Worm (Caenorhabditis elegans) whole organism, L4 larva: ENCODE data around the gene ZC116.1.

Source experiments
- F10B5.3 ChIP-seq: sonication (generic microtip); optimal IDR thresholded peaks from 2 replicates; lab custom pipeline; 2016; ENCODE audit warnings: mild to moderate bottlenecking, missing genetic modification characterization, missing compliant biosample characterization
- F26F4.8 ChIP-seq: fragments of 200-800 bp; sonication (Bioruptor generic); conservative IDR thresholded peaks from 2 replicates; pipeline ENCODE4 v1.3.6; 2022; ENCODE audit warnings: missing genetic modification characterization, missing compliant biosample characterization
- F49E8.2 ChIP-seq: sonication (generic microtip); optimal IDR thresholded peaks from 2 replicates; lab custom pipeline; 2016; ENCODE audit warnings: missing compliant biosample characterization, mild to moderate bottlenecking, missing genetic modification characterization, borderline replicate concordance
- Y48G9A.11 ChIP-seq: fragments of 200-800 bp; sonication (Bioruptor generic); IDR thresholded peaks from 2 replicates; pipeline ENCODE4 v1.3.6; 2022; ENCODE audit warnings: missing genetic modification reagents, missing genetic modification characterization, missing compliant biosample characterization
- Y5F2A.4 ChIP-seq: fragments of 200-800 bp; sonication (Bioruptor generic); optimal IDR thresholded peaks from 2 replicates; lab custom pipeline; 2018; ENCODE audit warnings: mild to moderate bottlenecking, missing genetic modification characterization, missing compliant biosample characterization
- ZK337.2 ChIP-seq: fragments of 200-800 bp; sonication (Bioruptor generic); IDR thresholded peaks from 2 replicates; pipeline ENCODE4 v1.3.6; 2022; ENCODE audit warnings: missing genetic modification reagents, missing genetic modification characterization, missing compliant biosample characterization
- ZK546.5 ChIP-seq, 2 experiments: sonication (generic microtip); optimal IDR thresholded peaks; 2 replicates each; lab custom pipeline; 2017; ENCODE audit warnings: missing biosample characterization in 2 of 2, missing genetic modification characterization in 2 of 2
- ama-1 ChIP-seq: fragments of 150-350 bp; optimal IDR thresholded peaks from 2 replicates; lab custom pipeline; 2014; ENCODE audit warnings: inconsistent platforms, mixed read lengths
- ceh-44 ChIP-seq: fragments of 200-800 bp; sonication (Bioruptor generic); IDR thresholded peaks from 2 replicates; pipeline ENCODE4 v1.3.6; 2022; ENCODE audit warnings: missing genetic modification reagents, missing genetic modification characterization, missing compliant biosample characterization
- ceh-82 ChIP-seq: sonication (generic microtip); optimal IDR thresholded peaks from 2 replicates; lab custom pipeline; 2017; ENCODE audit warnings: missing biosample characterization, missing genetic modification characterization
- ces-1 ChIP-seq: fragments of 150-350 bp; sonication (generic microtip); optimal IDR thresholded peaks from 4 replicates; lab custom pipeline; 2014; ENCODE audit warnings: missing biosample characterization, missing genetic modification reagents, missing genetic modification characterization
- cey-2 ChIP-seq: sonication (generic microtip); optimal IDR thresholded peaks from 3 replicates; lab custom pipeline; 2017; ENCODE audit warnings: missing genetic modification characterization, mild to moderate bottlenecking, missing compliant biosample characterization, antibody characterized with exemption, borderline replicate concordance; ENCODE audit not compliant: insufficient read depth
- ctbp-1 ChIP-seq: fragments of 200-800 bp; sonication (Bioruptor generic); IDR thresholded peaks from 2 replicates; pipeline ENCODE4 v1.3.6; 2022; ENCODE audit warnings: missing genetic modification reagents, missing genetic modification characterization, missing compliant biosample characterization
- daf-16 ChIP-seq, 3 experiments: sonication (generic microtip); optimal IDR thresholded peaks; 2 replicates each; lab custom pipeline; 2016 to 2017; ENCODE audit warnings: missing genetic modification characterization in 3 of 3, missing genetic modification reagents in 3 of 3, mild to moderate bottlenecking in 2 of 3, missing compliant biosample characterization in 2 of 3, missing biosample characterization in 1 of 3, moderate library complexity in 1 of 3
- daf-19 ChIP-seq: fragments of 200-800 bp; sonication (Bioruptor generic); conservative IDR thresholded peaks from 2 replicates; pipeline ENCODE4 v1.3.6; 2022; ENCODE audit warnings: missing genetic modification characterization, missing compliant biosample characterization
- dmd-8 ChIP-seq: fragments of 200-800 bp; sonication (Bioruptor generic); IDR thresholded peaks from 2 replicates; pipeline ENCODE4 v1.3.6; 2022; ENCODE audit warnings: missing genetic modification characterization, missing compliant biosample characterization
- dmd-9 ChIP-seq: fragments of 200-800 bp; sonication (Bioruptor generic); IDR thresholded peaks from 2 replicates; pipeline ENCODE4 v1.3.6; 2022; ENCODE audit warnings: missing genetic modification reagents, missing genetic modification characterization, missing compliant biosample characterization
- dve-1 ChIP-seq: sonication (generic microtip); optimal IDR thresholded peaks from 2 replicates; lab custom pipeline; 2017; ENCODE audit warnings: antibody characterized with exemption, mild to moderate bottlenecking, missing genetic modification characterization, missing compliant biosample characterization; ENCODE audit not compliant: insufficient read depth
- fkh-10 ChIP-seq: fragments of 150-350 bp; optimal IDR thresholded peaks from 2 replicates; lab custom pipeline; 2014; ENCODE audit warnings: missing biosample characterization, missing genetic modification reagents, missing genetic modification characterization
- gei-8 ChIP-seq: fragments of 200-800 bp; sonication (Bioruptor generic); optimal IDR thresholded peaks from 2 replicates; lab custom pipeline; 2018; ENCODE audit warnings: mild to moderate bottlenecking, missing genetic modification characterization, missing compliant biosample characterization
- hlh-30 ChIP-seq: sonication (generic microtip); optimal IDR thresholded peaks from 2 replicates; lab custom pipeline; 2017; ENCODE audit warnings: antibody characterized with exemption, mild to moderate bottlenecking, missing genetic modification characterization, missing compliant biosample characterization; ENCODE audit not compliant: insufficient read depth
- hmg-1.1 ChIP-seq: fragments of 200-800 bp; sonication (Bioruptor generic); IDR thresholded peaks from 2 replicates; pipeline ENCODE4 v1.3.6; 2022; ENCODE audit warnings: missing genetic modification reagents, missing genetic modification characterization, missing compliant biosample characterization
- jun-1 ChIP-seq: fragments of 150-350 bp; optimal IDR thresholded peaks from 2 replicates; lab custom pipeline; 2014; ENCODE audit warnings: missing biosample characterization, missing genetic modification reagents, missing genetic modification characterization
- lin-13 ChIP-seq: fragments of 150-350 bp; optimal IDR thresholded peaks from 2 replicates; lab custom pipeline; 2014; ENCODE audit warnings: missing biosample characterization, missing genetic modification reagents, missing genetic modification characterization
- lin-29 ChIP-seq: fragments of 200-800 bp; sonication (Bioruptor generic); IDR thresholded peaks from 2 replicates; pipeline ENCODE4 v1.3.6; 2022; ENCODE audit warnings: missing genetic modification reagents, missing genetic modification characterization, missing compliant biosample characterization
- lin-39 ChIP-seq: fragments of 150-350 bp; optimal IDR thresholded peaks from 2 replicates; lab custom pipeline; 2014; ENCODE audit warnings: missing biosample characterization, missing genetic modification reagents, missing genetic modification characterization
- lir-3 ChIP-seq: sonication (generic microtip); optimal IDR thresholded peaks from 2 replicates; lab custom pipeline; 2016; ENCODE audit warnings: mild to moderate bottlenecking, missing genetic modification characterization, missing compliant biosample characterization
- madf-9 ChIP-seq: fragments of 200-800 bp; sonication (Bioruptor generic); conservative IDR thresholded peaks from 2 replicates; pipeline ENCODE4 v1.3.6; 2022; ENCODE audit warnings: missing genetic modification reagents, missing genetic modification characterization, missing compliant biosample characterization
- mdl-1 ChIP-seq, 2 experiments: fragments of 150-350 bp in 1 of 2; sonication (generic microtip) in 1 of 2; optimal IDR thresholded peaks; 2 replicates each; lab custom pipeline; 2014 to 2017; ENCODE audit warnings: missing biosample characterization in 2 of 2, missing genetic modification characterization in 2 of 2
- mdt-29 ChIP-seq: fragments of 200-800 bp; sonication (Bioruptor generic); IDR thresholded peaks from 2 replicates; pipeline ENCODE4 v1.3.6; 2022; ENCODE audit warnings: missing genetic modification reagents, missing genetic modification characterization, missing compliant biosample characterization
- mxl-2 ChIP-seq: fragments of 200-800 bp; sonication (Bioruptor generic); conservative IDR thresholded peaks from 2 replicates; pipeline ENCODE4 v1.3.6; 2022; ENCODE audit warnings: missing genetic modification reagents, missing genetic modification characterization, missing compliant biosample characterization
- mxl-3 ChIP-seq: fragments of 200-800 bp; sonication (Bioruptor generic); optimal IDR thresholded peaks from 2 replicates; lab custom pipeline; 2018; ENCODE audit warnings: mild to moderate bottlenecking, missing genetic modification characterization, missing compliant biosample characterization
- nhr-102 ChIP-seq: sonication (generic microtip); optimal IDR thresholded peaks from 2 replicates; lab custom pipeline; 2016; ENCODE audit warnings: mild to moderate bottlenecking, missing genetic modification characterization, moderate library complexity, missing compliant biosample characterization
- nhr-25 ChIP-seq: sonication (generic microtip); optimal IDR thresholded peaks from 2 replicates; lab custom pipeline; 2017; ENCODE audit warnings: missing genetic modification characterization, mild to moderate bottlenecking, missing compliant biosample characterization, antibody characterized with exemption, moderate library complexity, borderline replicate concordance; ENCODE audit not compliant: insufficient read depth
- nhr-41 ChIP-seq: fragments of 200-800 bp; sonication (Bioruptor generic); IDR thresholded peaks from 2 replicates; pipeline ENCODE4 v1.3.6; 2022; ENCODE audit warnings: missing genetic modification reagents, missing genetic modification characterization, missing compliant biosample characterization
- nhr-42 ChIP-seq: fragments of 200-800 bp; sonication (Bioruptor generic); IDR thresholded peaks from 2 replicates; pipeline ENCODE4 v1.3.6; 2022; ENCODE audit warnings: missing genetic modification characterization, missing compliant biosample characterization
- nhr-6 ChIP-seq: fragments of 150-350 bp; optimal IDR thresholded peaks from 2 replicates; lab custom pipeline; 2014; ENCODE audit warnings: missing biosample characterization, missing genetic modification characterization
- nhr-76 ChIP-seq: fragments of 150-350 bp; optimal IDR thresholded peaks from 2 replicates; lab custom pipeline; 2014; ENCODE audit warnings: missing biosample characterization, missing genetic modification characterization
- nhr-77 ChIP-seq: fragments of 150-350 bp; optimal IDR thresholded peaks from 2 replicates; lab custom pipeline; 2014; ENCODE audit warnings: missing biosample characterization, missing genetic modification characterization
- pha-4 ChIP-seq, 2 experiments: fragments of 150-350 bp in 1 of 2; fragments of 200-800 bp in 1 of 2; sonication (Bioruptor generic) in 1 of 2; IDR thresholded peaks in 1 of 2; optimal IDR thresholded peaks in 1 of 2; 2 replicates each; pipeline versions ENCODE4 v1.3.6 to Lab custom; 2014 to 2022; ENCODE audit warnings: missing genetic modification characterization in 2 of 2, missing genetic modification reagents in 2 of 2, missing biosample characterization in 1 of 2, missing compliant biosample characterization in 1 of 2
- php-3 ChIP-seq: fragments of 200-800 bp; sonication (Bioruptor generic); IDR thresholded peaks from 2 replicates; pipeline ENCODE4 v1.3.6; 2022; ENCODE audit warnings: missing genetic modification reagents, missing genetic modification characterization, missing compliant biosample characterization
- sdz-12 ChIP-seq: fragments of 200-800 bp; sonication (Bioruptor generic); optimal IDR thresholded peaks from 2 replicates; lab custom pipeline; 2018; ENCODE audit warnings: mild to moderate bottlenecking, missing genetic modification characterization, missing compliant biosample characterization
- skn-1 ChIP-seq: fragments of 150-350 bp; optimal IDR thresholded peaks from 2 replicates; lab custom pipeline; 2014; ENCODE audit warnings: missing biosample characterization, missing genetic modification characterization
- spr-1 ChIP-seq: sonication (generic microtip); optimal IDR thresholded peaks from 2 replicates; lab custom pipeline; 2016; ENCODE audit warnings: mild to moderate bottlenecking, missing genetic modification characterization, missing compliant biosample characterization
- tag-97 ChIP-seq: fragments of 200-800 bp; sonication (Bioruptor generic); IDR thresholded peaks from 2 replicates; pipeline ENCODE4 v1.3.6; 2022; ENCODE audit warnings: missing genetic modification characterization, missing compliant biosample characterization
- unc-130 ChIP-seq: sonication (generic microtip); optimal IDR thresholded peaks from 2 replicates; lab custom pipeline; 2016; ENCODE audit warnings: missing genetic modification reagents, missing genetic modification characterization, missing compliant biosample characterization
- vab-7 ChIP-seq: fragments of 200-800 bp; sonication (Bioruptor generic); IDR thresholded peaks from 2 replicates; pipeline ENCODE4 v1.3.6; 2022; ENCODE audit warnings: missing genetic modification reagents, missing genetic modification characterization, missing compliant biosample characterization
- zip-2 ChIP-seq: fragments of 150-350 bp; optimal IDR thresholded peaks from 2 replicates; lab custom pipeline; 2014; ENCODE audit warnings: missing biosample characterization, missing genetic modification characterization
- ztf-7 ChIP-seq: fragments of 150-350 bp; optimal IDR thresholded peaks from 2 replicates; lab custom pipeline; 2014; ENCODE audit warnings: missing biosample characterization, missing genetic modification characterization

Gene ZC116.1

DNA sequence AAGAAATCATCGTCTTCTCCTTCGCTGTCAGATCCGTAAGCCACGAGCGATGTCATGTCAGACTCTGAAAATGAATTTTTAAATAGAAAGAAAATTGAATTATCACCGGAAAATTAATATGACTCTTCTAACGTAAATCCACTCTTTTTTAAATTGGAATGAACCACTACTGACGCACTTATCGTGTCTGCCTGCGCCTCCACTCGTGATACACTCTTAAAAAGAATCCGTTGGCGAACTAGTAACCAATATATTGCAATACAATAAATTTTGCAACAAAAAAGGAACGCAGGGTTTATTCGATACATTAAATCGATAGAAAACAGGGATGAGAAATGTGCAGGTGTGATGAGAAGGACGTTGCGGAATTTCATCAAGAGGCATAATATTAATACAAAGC lies 49.8 kb downstream of the ZC116.1 start, which contains the start of gene ccch-3 (continued):
- no peak for TF ChIP-seq vab-7
- TF ChIP-seq tag-97 (GFP tag; lab: Robert Waterston, UW) = no peak
- peak; percentile 77 for TF ChIP-seq dve-1
- no peak for TF ChIP-seq lir-3 (tag; lab: Kevin White, UChicago)
- no peak for TF ChIP-seq lin-39 (tag; lab: Kevin White, UChicago)
- TF ChIP-seq mdt-29 (GFP tag; lab: Robert Waterston, UW) = no peak
- no peak for TF ChIP-seq F26F4.8 (GFP tag; lab: Robert Waterston, UW)
- TF ChIP-seq cey-2 (tag; lab: Kevin White, UChicago) = no peak
- TF ChIP-seq pha-4 (GFP tag; IDR thresholded peaks at IDR 0.05; lab: Robert Waterston, UW) = peak; percentile 65; the same call in 1 of the 2 replicates
- TF ChIP-seq pha-4 (tag; optimal IDR thresholded peaks at IDR 0.05; lab: Kevin White, UChicago) = no peak
- no peak for TF ChIP-seq php-3 (GFP tag; lab: Robert Waterston, UW)
- no peak for TF ChIP-seq Y5F2A.4 (GFP tag; lab: Kevin White, UChicago)
- TF ChIP-seq nhr-42 (GFP tag; lab: Robert Waterston, UW) = no peak
- no peak for TF ChIP-seq ces-1 (GFP tag; lab: Kevin White, UChicago)
- TF ChIP-seq dmd-9 (GFP tag; lab: Robert Waterston, UW) = no peak
- no peak for TF ChIP-seq ZK546.5 (tag; optimal IDR thresholded peaks at IDR 0.05; lab: Kevin White, UChicago)
- TF ChIP-seq daf-19 (GFP tag; lab: Robert Waterston, UW) = 0 out of 2 replicates have a peak, but pooled peaks have one; percentile 18
- peak; percentile 35 for TF ChIP-seq nhr-102 (tag; lab: Kevin White, UChicago)
- TF ChIP-seq mdl-1 (tag; optimal IDR thresholded peaks at IDR 0.05; lab: Kevin White, UChicago) = peak in 1 of 2 experiments; percentile 7
- TF ChIP-seq hmg-1.1 (GFP tag; lab: Robert Waterston, UW) = peak; percentile 52; the same call in 1 of the 2 replicates
- no peak for TF ChIP-seq ama-1 (lab: Kevin White, UChicago)
- TF ChIP-seq unc-130 (GFP tag; lab: Kevin White, UChicago) = peak; percentile 18
- TF ChIP-seq nhr-25 (tag; lab: Kevin White, UChicago) = peak; percentile 69
- peak; percentile 36 for TF ChIP-seq fkh-10 (GFP tag; lab: Kevin White, UChicago)
- no peak for TF ChIP-seq F10B5.3
- TF ChIP-seq daf-16 (GFP tag; optimal IDR thresholded peaks at IDR 0.05; lab: Kevin White, UChicago) = no peak
- TF ChIP-seq daf-16 (tag; optimal IDR thresholded peaks at IDR 0.05; lab: Kevin White, UChicago) = peak; percentile 28
- TF ChIP-seq ceh-82 = no peak
- no peak for TF ChIP-seq jun-1 (tag; lab: Kevin White, UChicago)
- TF ChIP-seq mxl-3 (GFP tag; lab: Kevin White, UChicago) = peak; percentile 33
- no peak; the same call in 1 of the 2 replicates for TF ChIP-seq Y48G9A.11 (GFP tag; lab: Robert Waterston, UW)
- TF ChIP-seq ztf-7 = no peak
- TF ChIP-seq nhr-6 (tag; lab: Kevin White, UChicago) = peak; percentile 94
- TF ChIP-seq dmd-8 = 0 out of 2 replicates have a peak, but pooled peaks have one; percentile 42
- TF ChIP-seq ceh-44 (GFP tag; lab: Robert Waterston, UW) = no peak
- TF ChIP-seq nhr-76 (tag; lab: Kevin White, UChicago) = no peak
- no peak for TF ChIP-seq lin-13 (GFP tag; lab: Kevin White, UChicago)
- peak; percentile 86 for TF ChIP-seq hlh-30 (tag; lab: Kevin White, UChicago)
- peak; percentile 53 for TF ChIP-seq nhr-77 (tag; lab: Kevin White, UChicago)
- TF ChIP-seq spr-1 = no peak
- no peak for TF ChIP-seq lin-29 (GFP tag; lab: Robert Waterston, UW)
- TF ChIP-seq skn-1 (tag; lab: Kevin White, UChicago) = no peak
- peak; percentile 48; the same call in 1 of the 2 replicates for TF ChIP-seq ctbp-1
- TF ChIP-seq sdz-12 (GFP tag; lab: Kevin White, UChicago) = no peak
- no peak for TF ChIP-seq ZK337.2 (GFP tag; lab: Robert Waterston, UW)
- TF ChIP-seq mxl-2 (GFP tag; lab: Robert Waterston, UW) = no peak
- TF ChIP-seq madf-9 (GFP tag; lab: Robert Waterston, UW) = no peak
- TF ChIP-seq nhr-41 = no peak
- TF ChIP-seq F49E8.2 (tag; lab: Kevin White, UChicago) = no peak
- no peak for TF ChIP-seq zip-2 (tag; lab: Kevin White, UChicago)
- peak; percentile 13 for TF ChIP-seq gei-8 (GFP tag; lab: Kevin White, UChicago)
